Worm (Caenorhabditis elegans) whole organism, L3 larva: ENCODE results near the gene par-4.

Source experiments
- ZK546.5 ChIP-seq: sonication (generic microtip); optimal IDR thresholded peaks from 2 replicates; lab custom pipeline; 2017; ENCODE audit warnings: missing biosample characterization, missing genetic modification characterization
- ama-1 ChIP-seq: fragments of 150-350 bp; optimal IDR thresholded peaks from 2 replicates; lab custom pipeline; 2018
- ceh-28 ChIP-seq: fragments of 150-350 bp; optimal IDR thresholded peaks from 2 replicates; lab custom pipeline; 2014; ENCODE audit warnings: missing biosample characterization, missing genetic modification reagents, missing genetic modification characterization
- ceh-82 ChIP-seq: fragments of 150-350 bp; optimal IDR thresholded peaks from 2 replicates; lab custom pipeline; 2014; ENCODE audit warnings: missing biosample characterization, missing genetic modification characterization
- ceh-9 ChIP-seq: sonication (generic microtip); optimal IDR thresholded peaks from 2 replicates; lab custom pipeline; 2018; ENCODE audit warnings: missing biosample characterization, missing genetic modification characterization
- daf-12 ChIP-seq: fragments of 150-350 bp; optimal IDR thresholded peaks from 2 replicates; lab custom pipeline; 2014; ENCODE audit warnings: missing biosample characterization, missing genetic modification reagents, missing genetic modification characterization
- egl-5 ChIP-seq: fragments of 150-350 bp; optimal IDR thresholded peaks from 2 replicates; lab custom pipeline; 2017; ENCODE audit warnings: missing biosample characterization, missing genetic modification reagents, missing genetic modification characterization, inconsistent platforms
- elt-1 ChIP-seq: fragments of 150-350 bp; optimal IDR thresholded peaks from 2 replicates; lab custom pipeline; 2014; ENCODE audit warnings: missing biosample characterization, missing genetic modification characterization
- elt-2 ChIP-seq: sonication (generic microtip); optimal IDR thresholded peaks from 2 replicates; lab custom pipeline; 2016; ENCODE audit warnings: missing genetic modification reagents, mild to moderate bottlenecking, missing genetic modification characterization, missing compliant biosample characterization
- elt-3 ChIP-seq, 3 experiments: fragments of 150-350 bp in 1 of 3; sonication (generic microtip) in 2 of 3; optimal IDR thresholded peaks; 2 replicates in 2 of 3; 4 replicates in 1 of 3; lab custom pipeline; 2014 to 2017; ENCODE audit warnings: missing biosample characterization in 3 of 3, missing genetic modification characterization in 3 of 3
- eor-1 ChIP-seq, 2 experiments: fragments of 150-350 bp; optimal IDR thresholded peaks; 2 replicates each; lab custom pipeline; 2014 to 2018; ENCODE audit warnings: missing biosample characterization in 2 of 2, missing genetic modification characterization in 2 of 2
- fkh-10 ChIP-seq: sonication (generic microtip); optimal IDR thresholded peaks from 2 replicates; lab custom pipeline; 2017; ENCODE audit warnings: missing biosample characterization, missing genetic modification reagents, missing genetic modification characterization
- fos-1 ChIP-seq: fragments of 150-350 bp; optimal IDR thresholded peaks from 2 replicates; lab custom pipeline; 2014; ENCODE audit warnings: missing biosample characterization, missing genetic modification characterization
- jun-1 ChIP-seq: fragments of 150-350 bp; optimal IDR thresholded peaks from 2 replicates; lab custom pipeline; 2014; ENCODE audit warnings: missing biosample characterization, missing genetic modification reagents, missing genetic modification characterization
- lin-15B ChIP-seq: fragments of 150-350 bp; optimal IDR thresholded peaks from 2 replicates; lab custom pipeline; 2014; ENCODE audit warnings: missing biosample characterization, missing genetic modification characterization
- lin-39 ChIP-seq: fragments of 150-350 bp; optimal IDR thresholded peaks from 2 replicates; lab custom pipeline; 2018; ENCODE audit warnings: missing biosample characterization, missing genetic modification reagents, missing genetic modification characterization
- lsy-12 ChIP-seq: sonication (generic microtip); optimal IDR thresholded peaks from 2 replicates; lab custom pipeline; 2016; ENCODE audit warnings: mild to moderate bottlenecking, missing genetic modification characterization, missing compliant biosample characterization
- nfya-1 ChIP-seq: sonication (generic microtip); optimal IDR thresholded peaks from 2 replicates; lab custom pipeline; 2017; ENCODE audit warnings: missing genetic modification characterization, mild to moderate bottlenecking, missing compliant biosample characterization, antibody characterized with exemption, moderate library complexity; ENCODE audit not compliant: insufficient read depth
- nhr-11 ChIP-seq: fragments of 150-350 bp; optimal IDR thresholded peaks from 2 replicates; lab custom pipeline; 2014; ENCODE audit warnings: missing biosample characterization, missing genetic modification characterization
- nhr-25 ChIP-seq: sonication (generic microtip); optimal IDR thresholded peaks from 2 replicates; lab custom pipeline; 2017; ENCODE audit warnings: missing biosample characterization, missing genetic modification characterization
- nhr-28 ChIP-seq: fragments of 150-350 bp; optimal IDR thresholded peaks from 2 replicates; lab custom pipeline; 2014; ENCODE audit warnings: missing biosample characterization, missing genetic modification characterization
- nhr-43 ChIP-seq: sonication (generic microtip); optimal IDR thresholded peaks from 2 replicates; lab custom pipeline; 2016; ENCODE audit warnings: mild to moderate bottlenecking, missing genetic modification characterization, missing compliant biosample characterization; ENCODE audit not compliant: poor library complexity, severe bottlenecking
- nhr-67 ChIP-seq: fragments of 150-350 bp; optimal IDR thresholded peaks from 2 replicates; lab custom pipeline; 2014; ENCODE audit warnings: missing biosample characterization, missing genetic modification characterization
- nhr-76 ChIP-seq: fragments of 150-350 bp; sonication (generic microtip); optimal IDR thresholded peaks from 5 replicates; lab custom pipeline; 2014; ENCODE audit warnings: missing biosample characterization, missing genetic modification characterization
- pha-4 ChIP-seq: fragments of 150-350 bp; optimal IDR thresholded peaks from 2 replicates; lab custom pipeline; 2014; ENCODE audit warnings: missing biosample characterization, missing genetic modification reagents, missing genetic modification characterization
- pqm-1 ChIP-seq: fragments of 150-350 bp; optimal IDR thresholded peaks from 2 replicates; lab custom pipeline; 2017; ENCODE audit warnings: missing biosample characterization, missing genetic modification characterization, inconsistent platforms
- sea-2 ChIP-seq: fragments of 150-350 bp; sonication (generic microtip); optimal IDR thresholded peaks from 4 replicates; lab custom pipeline; 2014; ENCODE audit warnings: missing biosample characterization, missing genetic modification reagents, missing genetic modification characterization
- skn-1 ChIP-seq: fragments of 150-350 bp; optimal IDR thresholded peaks from 2 replicates; lab custom pipeline; 2014; ENCODE audit warnings: missing biosample characterization, missing genetic modification characterization
- snpc-4 ChIP-seq: fragments of 150-350 bp; optimal IDR thresholded peaks from 2 replicates; lab custom pipeline; 2014; ENCODE audit warnings: missing biosample characterization, missing genetic modification characterization
- tbx-2 ChIP-seq: sonication (generic microtip); optimal IDR thresholded peaks from 2 replicates; lab custom pipeline; 2016; ENCODE audit warnings: mild to moderate bottlenecking, missing genetic modification characterization, missing compliant biosample characterization
- unc-39 ChIP-seq: sonication (generic microtip); optimal IDR thresholded peaks from 4 replicates; lab custom pipeline; 2017; ENCODE audit warnings: missing biosample characterization, missing genetic modification characterization
- unc-62 ChIP-seq: fragments of 150-350 bp; sonication (generic microtip); optimal IDR thresholded peaks from 4 replicates; lab custom pipeline; 2014; ENCODE audit warnings: missing biosample characterization, missing genetic modification reagents, missing genetic modification characterization
- zag-1 ChIP-seq: fragments of 150-350 bp; optimal IDR thresholded peaks from 2 replicates; lab custom pipeline; 2014; ENCODE audit warnings: missing biosample characterization, missing genetic modification characterization

par-4 gene

DNA sequence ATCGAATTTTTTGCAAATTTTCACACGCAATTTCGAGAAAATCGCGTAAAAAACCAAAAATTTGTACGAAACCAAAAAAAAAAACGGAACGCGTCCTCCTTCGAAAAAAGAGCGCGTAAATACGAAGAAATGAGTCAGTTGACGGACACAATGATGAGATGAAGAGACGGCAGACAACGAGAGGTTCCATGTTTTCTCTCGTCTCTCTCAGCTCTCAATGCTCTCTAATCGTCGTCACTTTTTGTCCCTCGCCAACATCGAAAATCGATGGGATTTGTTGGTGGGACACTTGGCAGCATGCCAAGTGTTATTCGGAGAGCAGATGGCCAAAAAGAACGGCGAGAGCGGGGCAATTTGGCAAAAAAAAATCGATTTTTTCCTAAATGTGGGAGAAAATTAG lies 19.3 kb upstream of the par-4 start (continued):
- TF ChIP-seq nfya-1 (tag; lab: Kevin White, UChicago) (peak; percentile 89), skn-1 (tag; lab: Kevin White, UChicago) (peak; percentile 85), elt-2 (peak; percentile 20), nhr-67 (tag; lab: Kevin White, UChicago) (no peak), pqm-1 (tag; lab: Kevin White, UChicago) (no peak), jun-1 (tag; lab: Kevin White, UChicago) (peak; percentile 54), lsy-12 (tag; lab: Kevin White, UChicago) (no peak), nhr-28 (tag; lab: Kevin White, UChicago) (no peak)

DNA sequence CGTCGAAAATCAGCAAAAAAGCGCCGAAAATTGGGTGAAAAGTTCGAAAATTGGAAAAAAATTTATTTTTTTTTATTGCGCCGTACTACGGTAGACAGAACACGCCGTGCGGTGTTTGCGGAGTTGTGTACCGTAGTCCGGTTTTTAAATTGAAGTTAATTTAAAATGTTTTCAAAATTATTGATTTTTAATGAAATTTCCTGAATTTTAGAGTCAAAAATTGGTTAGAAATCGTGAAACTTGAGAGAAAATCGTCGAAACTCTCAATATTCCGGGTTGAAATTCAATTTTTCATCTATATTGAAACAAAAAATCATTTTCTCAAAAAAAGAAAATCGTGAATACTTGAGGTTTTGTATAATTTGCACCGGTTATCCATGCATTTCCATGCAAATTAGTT lies 16.6 kb upstream of the par-4 start, which contains the start of gene nova-1:
Gene nova-1, minus strand, starts transcription at position 101 of the 400 bp plus-strand sequence.
- no peak for TF ChIP-seq daf-12 (tag; lab: Kevin White, UChicago)
- TF ChIP-seq nhr-76 (tag; lab: Kevin White, UChicago): no peak
- TF ChIP-seq unc-39 (tag; lab: Kevin White, UChicago): no peak
- TF ChIP-seq eor-1 (tag; optimal IDR thresholded peaks at IDR 0.05; lab: Kevin White, UChicago): no peak
- TF ChIP-seq nhr-28 (tag; lab: Kevin White, UChicago): no peak
- TF ChIP-seq ceh-9 (tag; lab: Kevin White, UChicago): no peak
- no peak for TF ChIP-seq pha-4 (tag; lab: Kevin White, UChicago)
- no peak for TF ChIP-seq unc-62 (GFP tag; lab: Kevin White, UChicago)
- TF ChIP-seq fkh-10 (GFP tag; lab: Kevin White, UChicago): no peak
- TF ChIP-seq egl-5 (tag; lab: Kevin White, UChicago): no peak
- TF ChIP-seq elt-1 (tag; lab: Kevin White, UChicago): no peak

DNA sequence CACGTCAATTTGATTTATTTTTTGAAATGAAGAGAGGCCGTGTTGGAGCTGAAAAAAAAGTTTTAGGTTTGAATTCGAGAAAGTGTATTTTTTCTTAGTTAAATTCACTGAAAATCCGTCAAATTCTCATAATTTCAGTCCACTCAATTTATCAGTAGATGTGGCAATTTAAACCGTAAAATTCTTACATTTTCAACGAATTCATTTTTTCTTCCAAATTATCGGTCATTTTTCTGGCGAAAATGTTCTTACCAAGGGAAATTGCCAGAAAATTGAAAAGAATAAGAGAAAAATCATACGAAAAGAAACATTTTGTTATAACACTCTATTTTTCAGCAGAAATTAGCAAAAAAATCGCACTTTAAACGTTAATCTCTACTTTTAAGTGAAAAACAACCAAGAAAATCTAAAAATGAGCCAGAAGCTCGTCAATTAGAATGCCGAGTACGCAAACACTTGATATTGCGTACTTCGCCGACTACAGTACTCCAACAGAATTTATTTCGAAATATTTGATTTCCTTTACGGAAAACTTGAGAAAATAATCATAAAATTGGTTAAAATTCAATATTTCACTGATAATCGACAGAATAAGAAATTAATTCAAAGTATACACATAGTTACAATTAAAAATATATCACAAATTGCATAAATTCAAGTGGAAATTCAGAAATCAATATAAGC lies 13.2 kb upstream of the par-4 start, which contains the start of gene fbxa-106:
Gene fbxa-106, minus strand, starts transcription at position 51 of the 684 bp plus-strand sequence.
- TF ChIP-seq daf-12 (tag; lab: Kevin White, UChicago) (no peak), ama-1 (lab: Kevin White, UChicago) (no peak), ceh-28 (tag; lab: Kevin White, UChicago) (no peak), nhr-67 (tag; lab: Kevin White, UChicago) (no peak), egl-5 (tag; lab: Kevin White, UChicago) (no peak)

DNA sequence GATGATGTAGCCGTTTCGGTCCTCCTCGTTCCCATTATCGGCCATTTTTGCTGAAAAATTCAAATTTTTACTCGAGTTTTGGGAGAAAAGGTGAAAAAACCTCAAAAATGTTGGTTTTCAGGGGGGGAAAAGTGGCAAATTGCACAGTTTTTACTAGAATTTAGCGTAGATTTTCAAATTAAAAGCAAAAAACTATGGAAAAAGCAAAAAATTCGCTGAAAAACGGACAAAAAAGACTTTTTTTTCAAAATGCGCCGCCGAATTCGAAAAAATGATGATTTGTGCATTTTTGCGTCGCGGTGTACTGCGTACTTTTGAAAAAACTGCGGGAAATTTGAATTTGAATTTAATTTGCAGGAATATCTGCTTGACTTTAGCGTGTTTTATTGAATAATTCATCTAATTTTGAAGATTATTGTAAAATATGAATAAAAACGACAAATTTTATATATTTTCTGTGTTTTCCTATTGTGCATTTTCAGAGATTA lies 12.3 kb upstream of the par-4 start, which contains the start of gene Y59A8B.12:
Gene Y59A8B.12, minus strand, starts transcription at position 51 of the 488 bp plus-strand sequence.
- no peak for TF ChIP-seq ceh-28 (tag; lab: Kevin White, UChicago)
- no peak for TF ChIP-seq nhr-76 (tag; lab: Kevin White, UChicago)
- TF ChIP-seq unc-62 (GFP tag; lab: Kevin White, UChicago): no peak
- no peak for TF ChIP-seq nhr-43 (tag; lab: Kevin White, UChicago)
- TF ChIP-seq lin-39 (tag; lab: Kevin White, UChicago): no peak
- no peak for TF ChIP-seq daf-12 (tag; lab: Kevin White, UChicago)
- no peak for TF ChIP-seq nhr-11 (tag; lab: Kevin White, UChicago)
- TF ChIP-seq skn-1 (tag; lab: Kevin White, UChicago): no peak
- TF ChIP-seq snpc-4 (tag; lab: Kevin White, UChicago): no peak
- no peak for TF ChIP-seq lin-15B (tag; lab: Kevin White, UChicago)
- no peak for TF ChIP-seq elt-2
- no peak for TF ChIP-seq nhr-25 (tag; lab: Kevin White, UChicago)
- no peak for TF ChIP-seq fos-1 (tag; lab: Kevin White, UChicago)
- no peak for TF ChIP-seq tbx-2
- no peak for TF ChIP-seq zag-1 (tag; lab: Kevin White, UChicago)
- no peak for TF ChIP-seq sea-2 (GFP tag; lab: Kevin White, UChicago)
- TF ChIP-seq ceh-82 (tag; lab: Kevin White, UChicago): no peak
- no peak for TF ChIP-seq ZK546.5 (tag; lab: Kevin White, UChicago)
- TF ChIP-seq elt-3 (tag; optimal IDR thresholded peaks at IDR 0.05; lab: Kevin White, UChicago): no peak
- TF ChIP-seq, all 47 proteins: peak for 0
